Worm (Caenorhabditis elegans) whole organism, L3 larva: ENCODE measurements around the gene nhr-225.

Experiments used
- nhr-25 ChIP-seq: sonication (generic microtip); optimal IDR thresholded peaks from 2 replicates; lab custom pipeline; 2017; ENCODE audit warnings: missing biosample characterization, missing genetic modification characterization
- snpc-4 ChIP-seq: fragments of 150-350 bp; optimal IDR thresholded peaks from 2 replicates; lab custom pipeline; 2014; ENCODE audit warnings: missing biosample characterization, missing genetic modification characterization

- no peak for TF ChIP-seq nhr-25
- TF ChIP-seq snpc-4 (tag; lab: Kevin White, UChicago), result no peak
These were observed 11.7 kb downstream of the nhr-225 start, which contains the start of gene fbxa-137 for ce11 chrV:2278543-2278942.
